Worm (Caenorhabditis elegans): ENCODE results near the gene cox-11.

DNA sequence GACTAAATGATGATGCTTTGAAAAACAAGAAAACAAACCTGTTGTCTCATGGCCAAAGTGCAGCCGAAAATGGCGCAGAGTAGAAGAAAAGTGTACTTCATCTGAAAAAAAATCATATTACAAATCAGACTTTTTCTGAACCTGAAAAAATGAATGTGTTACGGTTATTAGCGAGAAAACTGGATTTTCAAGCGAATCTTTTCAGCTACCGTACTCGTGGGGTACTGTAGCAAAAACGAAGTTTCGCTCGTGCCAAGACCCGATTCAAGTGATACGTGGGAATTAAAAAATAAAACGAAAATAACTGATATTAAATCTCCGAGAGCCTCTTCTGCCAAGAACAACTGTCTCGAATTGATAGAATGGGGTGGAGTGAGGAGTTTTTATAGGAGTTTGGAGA is 8.1 kb downstream of the cox-11 start, which contains the start of gene ttr-51:
- TF ChIP-seq mdl-1 (tag; optimal IDR thresholded peaks at IDR 0.05) (no peak), nhr-42 (GFP tag; IDR thresholded peaks at IDR 0.05) (no peak), fkh-10 (GFP tag; optimal IDR thresholded peaks at IDR 0.05) (no peak), nhr-25 (tag; optimal IDR thresholded peaks at IDR 0.05; ENCODE audit: borderline replicate concordance, insufficient read depth) (no peak), snpc-4 (tag; optimal IDR thresholded peaks at IDR 0.05) (no peak), daf-12 (tag; optimal IDR thresholded peaks at IDR 0.05) (no peak), unc-39 (tag; optimal IDR thresholded peaks at IDR 0.05) (no peak), nhr-237 (tag; optimal IDR thresholded peaks at IDR 0.05) (no peak), Y75B8A.6 (GFP tag; IDR thresholded peaks at IDR 0.05) (no peak), ces-1 (GFP tag; optimal IDR thresholded peaks at IDR 0.05) (no peak), nhr-77 (tag; optimal IDR thresholded peaks at IDR 0.05) (no peak), lsy-2 (tag; optimal IDR thresholded peaks at IDR 0.05) (no peak), unc-62 (GFP tag; optimal IDR thresholded peaks at IDR 0.05 in 1 of 2) (no peak), unc-62 (tag; optimal IDR thresholded peaks at IDR 0.05) (no peak)
